Fruit fly (Drosophila melanogaster) whole organism, adult: ENCODE measurements around the gene Dph5.

ENCODE experiments used
- CG33017 ChIP-seq: fragments of 200-800 bp; sonication (Bioruptor generic); optimal IDR thresholded peaks from 2 replicates; lab custom pipeline; 2018; ENCODE audit warnings: missing biosample characterization, mild to moderate bottlenecking, missing genetic modification characterization, moderate library complexity
- CG7101 ChIP-seq: fragments of 200-800 bp; sonication (Bioruptor generic); optimal IDR thresholded peaks from 2 replicates; lab custom pipeline; 2018; ENCODE audit warnings: missing biosample characterization, mild to moderate bottlenecking, missing genetic modification characterization, moderate library complexity
- Clk ChIP-seq: fragments of 200-800 bp; sonication (Bioruptor generic); optimal IDR thresholded peaks from 2 replicates; lab custom pipeline; 2017; ENCODE audit warnings: missing biosample characterization, missing genetic modification characterization
- Hr96 ChIP-seq: fragments of 200-800 bp; sonication (Bioruptor generic); optimal IDR thresholded peaks from 2 replicates; lab custom pipeline; 2016; ENCODE audit warnings: missing biosample characterization, missing genetic modification characterization
- cic ChIP-seq: fragments of 200-800 bp; sonication (Bioruptor generic); optimal IDR thresholded peaks from 2 replicates; lab custom pipeline; 2017; ENCODE audit warnings: missing biosample characterization, mild to moderate bottlenecking, missing genetic modification characterization, moderate library complexity
- ovo ChIP-seq: fragments of 200-800 bp; sonication (Bioruptor generic); optimal IDR thresholded peaks from 2 replicates; lab custom pipeline; 2016; ENCODE audit warnings: missing biosample characterization, missing genetic modification characterization
- pad ChIP-seq: fragments of 200-800 bp; sonication (Bioruptor generic); optimal IDR thresholded peaks from 3 replicates; lab custom pipeline; 2017; ENCODE audit warnings: missing biosample characterization, missing genetic modification characterization, mild to moderate bottlenecking, moderate library complexity, missing genetic modification reagents

dm6 chr3R:22542773-22543411 is 40.1 kb downstream of the Dph5 start:
- TF ChIP-seq ovo (GFP tag; lab: Kevin White, UChicago), result no peak
- TF ChIP-seq CG33017 (tag; lab: Kevin White, UChicago), result no peak
- TF ChIP-seq cic (GFP tag; lab: Kevin White, UChicago), result no peak
- TF ChIP-seq pad, result no peak
- TF ChIP-seq CG7101 (tag; lab: Kevin White, UChicago), result no peak
- TF ChIP-seq Hr96 (GFP tag; lab: Kevin White, UChicago), result no peak
- no peak for TF ChIP-seq Clk
